Worm (Caenorhabditis elegans) whole organism, L2 larva: ENCODE results near the gene Y37E11AL.3.

ENCODE experiments used
- C34F6.9 ChIP-seq: fragments of 150-350 bp; optimal IDR thresholded peaks from 2 replicates; lab custom pipeline; 2014; ENCODE audit warnings: missing biosample characterization, missing genetic modification characterization
- R02D3.7 ChIP-seq: fragments of 150-350 bp; optimal IDR thresholded peaks from 2 replicates; lab custom pipeline; 2014; ENCODE audit warnings: missing biosample characterization, missing genetic modification characterization
- Y55F3AM.14 ChIP-seq: fragments of 200-800 bp; sonication (Bioruptor generic); optimal IDR thresholded peaks from 2 replicates; lab custom pipeline; 2018; ENCODE audit warnings: mild to moderate bottlenecking, missing genetic modification characterization, missing compliant biosample characterization
- ZK546.5 ChIP-seq: sonication (generic microtip); optimal IDR thresholded peaks from 2 replicates; lab custom pipeline; 2017; ENCODE audit warnings: missing biosample characterization, missing genetic modification characterization
- alr-1 ChIP-seq: fragments of 150-350 bp; optimal IDR thresholded peaks from 2 replicates; lab custom pipeline; 2014; ENCODE audit warnings: missing biosample characterization, missing genetic modification characterization
- aly-2 ChIP-seq: fragments of 150-350 bp; optimal IDR thresholded peaks from 2 replicates; lab custom pipeline; 2014; ENCODE audit warnings: missing biosample characterization, missing genetic modification characterization
- blmp-1 ChIP-seq: sonication (generic microtip); optimal IDR thresholded peaks from 2 replicates; lab custom pipeline; 2017; ENCODE audit warnings: missing genetic modification characterization, mild to moderate bottlenecking, missing compliant biosample characterization, antibody characterized with exemption, moderate library complexity; ENCODE audit not compliant: insufficient read depth
- ceh-16 ChIP-seq: fragments of 150-350 bp; optimal IDR thresholded peaks from 2 replicates; lab custom pipeline; 2014; ENCODE audit warnings: missing biosample characterization, missing genetic modification characterization
- crh-2 ChIP-seq: sonication (generic microtip); optimal IDR thresholded peaks from 2 replicates; lab custom pipeline; 2017; ENCODE audit warnings: missing biosample characterization, missing genetic modification characterization
- dmd-4 ChIP-seq: sonication (generic microtip); optimal IDR thresholded peaks from 2 replicates; lab custom pipeline; 2017; ENCODE audit warnings: missing biosample characterization, missing genetic modification characterization
- egl-27 ChIP-seq: sonication (generic microtip); optimal IDR thresholded peaks from 3 replicates; lab custom pipeline; 2017; ENCODE audit warnings: missing biosample characterization, missing genetic modification reagents, missing genetic modification characterization
- elt-1 ChIP-seq: fragments of 150-350 bp; optimal IDR thresholded peaks from 2 replicates; lab custom pipeline; 2014; ENCODE audit warnings: missing biosample characterization, missing genetic modification characterization
- fos-1 ChIP-seq: fragments of 150-350 bp; optimal IDR thresholded peaks from 2 replicates; lab custom pipeline; 2014; ENCODE audit warnings: missing biosample characterization, missing genetic modification characterization
- gmeb-1 ChIP-seq: fragments of 150-350 bp; optimal IDR thresholded peaks from 2 replicates; lab custom pipeline; 2014; ENCODE audit warnings: missing biosample characterization, missing genetic modification characterization
- lin-11 ChIP-seq: fragments of 150-350 bp; sonication (generic microtip); optimal IDR thresholded peaks from 2 replicates; lab custom pipeline; 2014; ENCODE audit warnings: missing biosample characterization, missing genetic modification characterization, inconsistent platforms, mixed read lengths
- lin-13 ChIP-seq: fragments of 150-350 bp; optimal IDR thresholded peaks from 2 replicates; lab custom pipeline; 2014; ENCODE audit warnings: missing biosample characterization, missing genetic modification reagents, missing genetic modification characterization
- lin-39 ChIP-seq: fragments of 150-350 bp; optimal IDR thresholded peaks from 2 replicates; lab custom pipeline; 2014; ENCODE audit warnings: missing biosample characterization, missing genetic modification reagents, missing genetic modification characterization
- lsy-2 ChIP-seq, 2 experiments: fragments of 150-350 bp in 1 of 2; sonication (generic microtip) in 1 of 2; optimal IDR thresholded peaks; 2 replicates each; lab custom pipeline; 2014 to 2017; ENCODE audit warnings: missing biosample characterization in 2 of 2, missing genetic modification characterization in 2 of 2
- mab-5 ChIP-seq: fragments of 150-350 bp; optimal IDR thresholded peaks from 2 replicates; lab custom pipeline; 2014; ENCODE audit warnings: missing biosample characterization, missing genetic modification characterization
- mbf-1 ChIP-seq: sonication (generic microtip); optimal IDR thresholded peaks from 2 replicates; lab custom pipeline; 2017; ENCODE audit warnings: missing biosample characterization, missing genetic modification characterization
- mdl-1 ChIP-seq, 2 experiments: fragments of 150-350 bp in 1 of 2; sonication (generic microtip) in 1 of 2; optimal IDR thresholded peaks; 2 replicates each; lab custom pipeline; 2017; ENCODE audit warnings: missing biosample characterization in 2 of 2, missing genetic modification characterization in 2 of 2
- nhr-10 ChIP-seq: sonication (generic microtip); optimal IDR thresholded peaks from 2 replicates; lab custom pipeline; 2017; ENCODE audit warnings: missing biosample characterization, missing genetic modification characterization
- nhr-11 ChIP-seq: fragments of 150-350 bp; optimal IDR thresholded peaks from 2 replicates; lab custom pipeline; 2014; ENCODE audit warnings: missing biosample characterization, missing genetic modification characterization
- nhr-12 ChIP-seq: fragments of 150-350 bp; optimal IDR thresholded peaks from 2 replicates; lab custom pipeline; 2014; ENCODE audit warnings: missing biosample characterization, missing genetic modification characterization
- nhr-129 ChIP-seq: fragments of 150-350 bp; optimal IDR thresholded peaks from 2 replicates; lab custom pipeline; 2014; ENCODE audit warnings: missing biosample characterization, missing genetic modification characterization
- nhr-21 ChIP-seq: fragments of 150-350 bp; optimal IDR thresholded peaks from 2 replicates; lab custom pipeline; 2014; ENCODE audit warnings: missing biosample characterization, missing genetic modification characterization
- nhr-23 ChIP-seq: fragments of 150-350 bp; optimal IDR thresholded peaks from 2 replicates; lab custom pipeline; 2014; ENCODE audit warnings: missing biosample characterization, missing genetic modification reagents, missing genetic modification characterization
- nhr-237 ChIP-seq: fragments of 150-350 bp; optimal IDR thresholded peaks from 2 replicates; lab custom pipeline; 2014; ENCODE audit warnings: missing biosample characterization, missing genetic modification characterization
- nhr-25 ChIP-seq: fragments of 150-350 bp; sonication (generic microtip); optimal IDR thresholded peaks from 3 replicates; lab custom pipeline; 2014; ENCODE audit warnings: missing biosample characterization, missing genetic modification characterization
- nhr-6 ChIP-seq: fragments of 150-350 bp; optimal IDR thresholded peaks from 2 replicates; lab custom pipeline; 2014; ENCODE audit warnings: missing biosample characterization, missing genetic modification characterization
- peb-1 ChIP-seq: fragments of 150-350 bp; optimal IDR thresholded peaks from 2 replicates; lab custom pipeline; 2014; ENCODE audit warnings: missing biosample characterization, missing genetic modification characterization
- sem-4 ChIP-seq: fragments of 150-350 bp; optimal IDR thresholded peaks from 2 replicates; lab custom pipeline; 2014; ENCODE audit warnings: missing biosample characterization, missing genetic modification reagents, missing genetic modification characterization
- skn-1 ChIP-seq: sonication (generic microtip); optimal IDR thresholded peaks from 2 replicates; lab custom pipeline; 2017; ENCODE audit warnings: missing biosample characterization, missing genetic modification characterization
- sma-3 ChIP-seq: sonication (generic microtip); optimal IDR thresholded peaks from 2 replicates; lab custom pipeline; 2016; ENCODE audit warnings: missing genetic modification reagents, missing genetic modification characterization, missing compliant biosample characterization
- sma-9 ChIP-seq, 2 experiments: fragments of 150-350 bp in 1 of 2; sonication (generic microtip) in 1 of 2; optimal IDR thresholded peaks; 2 replicates each; lab custom pipeline; 2014 to 2016; ENCODE audit warnings: missing genetic modification characterization in 2 of 2, mild to moderate bottlenecking in 1 of 2, missing biosample characterization in 1 of 2, missing compliant biosample characterization in 1 of 2, missing genetic modification reagents in 1 of 2, moderate library complexity in 1 of 2
- snpc-4 ChIP-seq: fragments of 150-350 bp; optimal IDR thresholded peaks from 2 replicates; lab custom pipeline; 2014; ENCODE audit warnings: missing biosample characterization, missing genetic modification characterization
- unc-39 ChIP-seq: fragments of 150-350 bp; optimal IDR thresholded peaks from 2 replicates; lab custom pipeline; 2014; ENCODE audit warnings: missing biosample characterization, missing genetic modification characterization
- unc-55 ChIP-seq: fragments of 150-350 bp; sonication (generic microtip); optimal IDR thresholded peaks from 3 replicates; lab custom pipeline; 2014; ENCODE audit warnings: missing biosample characterization, missing genetic modification reagents, missing genetic modification characterization
- unc-62 ChIP-seq: fragments of 150-350 bp; optimal IDR thresholded peaks from 2 replicates; lab custom pipeline; 2014; ENCODE audit warnings: missing biosample characterization, missing genetic modification reagents, missing genetic modification characterization
- zag-1 ChIP-seq: fragments of 150-350 bp; optimal IDR thresholded peaks from 2 replicates; lab custom pipeline; 2014; ENCODE audit warnings: missing biosample characterization, missing genetic modification characterization
- ztf-1 ChIP-seq: fragments of 200-800 bp; sonication (Bioruptor generic); conservative IDR thresholded peaks from 2 replicates; pipeline ENCODE4 v1.3.6; 2022; ENCODE audit warnings: missing genetic modification characterization, missing compliant biosample characterization
- ztf-11 ChIP-seq: sonication (generic microtip); optimal IDR thresholded peaks from 2 replicates; lab custom pipeline; 2017; ENCODE audit warnings: missing biosample characterization, missing genetic modification characterization
- ztf-4 ChIP-seq: fragments of 150-350 bp; optimal IDR thresholded peaks from 2 replicates; lab custom pipeline; 2014; ENCODE audit warnings: missing biosample characterization, missing genetic modification characterization

The Y37E11AL.3 gene

ce11 chrIV:3648634-3649240 lies 46.0 kb upstream of the Y37E11AL.3 start, which contains the start of gene CC8.2 (continued):
- TF ChIP-seq mab-5 (tag; lab: Kevin White, UChicago) (no peak), peb-1 (tag; lab: Kevin White, UChicago) (no peak), zag-1 (tag; lab: Kevin White, UChicago) (no peak)

- no peak for TF ChIP-seq elt-1
- TF ChIP-seq nhr-25 (tag; lab: Kevin White, UChicago): peak; percentile 48
- peak; percentile 44 for TF ChIP-seq sma-9 (GFP tag; optimal IDR thresholded peaks at IDR 0.05; lab: Kevin White, UChicago)
- TF ChIP-seq sma-9 (tag; optimal IDR thresholded peaks at IDR 0.05; lab: Kevin White, UChicago): no peak
- TF ChIP-seq lsy-2 (tag; optimal IDR thresholded peaks at IDR 0.05; lab: Kevin White, UChicago): peak in 1 of 2 experiments; percentile 15
- TF ChIP-seq mdl-1 (tag; optimal IDR thresholded peaks at IDR 0.05; lab: Kevin White, UChicago): peak in 1 of 2 experiments; percentile 8
- TF ChIP-seq sma-3 (GFP tag; lab: Kevin White, UChicago): peak; percentile 18
- TF ChIP-seq ztf-1: no peak
- peak; percentile 93 for TF ChIP-seq nhr-129 (tag; lab: Kevin White, UChicago)
- TF ChIP-seq, all 48 proteins: peak for 6
Observed at ce11 chrIV:3652223-3652622, 42.5 kb upstream of the Y37E11AL.3 start.

DNA sequence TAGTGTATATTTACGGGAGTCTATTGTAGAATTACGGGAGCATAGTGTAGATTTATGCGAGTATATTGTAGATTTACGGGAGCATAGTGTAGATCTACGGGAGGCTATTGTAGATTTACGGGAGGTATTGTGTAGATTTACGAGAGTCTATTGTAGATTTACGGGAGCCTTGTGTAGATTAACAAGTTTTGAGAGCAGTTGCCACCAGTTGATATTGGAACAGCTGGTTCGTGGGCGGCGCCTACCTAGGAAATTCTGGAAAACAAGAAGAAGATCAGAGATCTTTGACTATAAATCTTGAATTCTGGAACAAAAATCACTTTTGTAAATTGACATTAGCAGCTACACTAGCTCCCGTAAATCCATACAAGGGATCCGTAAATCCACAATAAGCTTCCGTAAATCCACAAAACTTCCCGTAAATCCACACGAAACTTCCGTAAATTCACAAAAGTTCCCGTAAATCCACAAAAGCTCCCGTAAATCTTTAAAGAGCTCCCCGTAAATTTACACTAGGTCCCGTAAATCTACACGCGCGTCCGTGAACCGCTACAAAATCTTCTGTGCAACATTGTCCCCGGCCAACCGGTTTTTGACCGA lies 41.9 kb upstream of the Y37E11AL.3 start:
- TF ChIP-seq nhr-11 (tag; lab: Kevin White, UChicago): no peak
- TF ChIP-seq ZK546.5: no peak
- no peak for TF ChIP-seq C34F6.9 (tag; lab: Kevin White, UChicago)
- no peak for TF ChIP-seq nhr-237
- TF ChIP-seq ceh-16 (tag; lab: Kevin White, UChicago): no peak
- TF ChIP-seq, all 48 proteins: peak for 0

- no peak for TF ChIP-seq ztf-4
- no peak for TF ChIP-seq unc-62 (GFP tag; lab: Kevin White, UChicago)
- TF ChIP-seq nhr-129 (tag; lab: Kevin White, UChicago): peak; percentile 67
- TF ChIP-seq blmp-1: peak; percentile 38
- TF ChIP-seq unc-55 (GFP tag; lab: Kevin White, UChicago): no peak
- no peak for TF ChIP-seq mab-5 (tag; lab: Kevin White, UChicago)
- no peak for TF ChIP-seq C34F6.9 (tag; lab: Kevin White, UChicago)
- TF ChIP-seq lin-13: no peak
- TF ChIP-seq nhr-10 (tag; lab: Kevin White, UChicago): no peak
- no peak for TF ChIP-seq snpc-4 (tag; lab: Kevin White, UChicago)
- TF ChIP-seq sem-4 (tag; lab: Kevin White, UChicago): no peak
- TF ChIP-seq sma-9 (GFP tag; optimal IDR thresholded peaks at IDR 0.05; lab: Kevin White, UChicago): peak; percentile 96
- no peak for TF ChIP-seq sma-9 (tag; optimal IDR thresholded peaks at IDR 0.05; lab: Kevin White, UChicago)
- peak; percentile 94 for TF ChIP-seq nhr-21
- TF ChIP-seq fos-1 (tag; lab: Kevin White, UChicago): peak; percentile 41
- TF ChIP-seq lsy-2 (tag; optimal IDR thresholded peaks at IDR 0.05; lab: Kevin White, UChicago): peak in 1 of 2 experiments; percentile 84
- TF ChIP-seq lin-39 (tag; lab: Kevin White, UChicago): no peak
- TF ChIP-seq sma-3 (GFP tag; lab: Kevin White, UChicago): peak; percentile 91
- no peak for TF ChIP-seq skn-1 (tag; lab: Kevin White, UChicago)
- TF ChIP-seq mbf-1 (tag; lab: Kevin White, UChicago): no peak
- TF ChIP-seq zag-1 (tag; lab: Kevin White, UChicago): no peak
- TF ChIP-seq nhr-25 (tag; lab: Kevin White, UChicago): peak; percentile 89
- no peak for TF ChIP-seq nhr-12 (tag; lab: Kevin White, UChicago)
- TF ChIP-seq R02D3.7 (tag; lab: Kevin White, UChicago): no peak
- no peak for TF ChIP-seq elt-1
- no peak for TF ChIP-seq dmd-4
- TF ChIP-seq peb-1 (tag; lab: Kevin White, UChicago): no peak
- TF ChIP-seq mdl-1 (tag; optimal IDR thresholded peaks at IDR 0.05; lab: Kevin White, UChicago): peak; percentile 6 to 65
- no peak for TF ChIP-seq ZK546.5
- TF ChIP-seq ztf-11 (tag; lab: Kevin White, UChicago): no peak
- peak; percentile 70 for TF ChIP-seq gmeb-1
- TF ChIP-seq ztf-1: no peak
- TF ChIP-seq ceh-16 (tag; lab: Kevin White, UChicago): no peak
- peak; percentile 17 for TF ChIP-seq Y55F3AM.14 (GFP tag; lab: Kevin White, UChicago)
- TF ChIP-seq unc-39 (tag; lab: Kevin White, UChicago): no peak
- no peak for TF ChIP-seq aly-2 (tag; lab: Kevin White, UChicago)
- TF ChIP-seq crh-2 (tag; lab: Kevin White, UChicago): peak; percentile 64
- TF ChIP-seq nhr-11 (tag; lab: Kevin White, UChicago): no peak
- TF ChIP-seq lin-11: no peak
- no peak for TF ChIP-seq alr-1 (tag; lab: Kevin White, UChicago)
- peak; percentile 32 for TF ChIP-seq egl-27
- TF ChIP-seq nhr-23 (tag; lab: Kevin White, UChicago): no peak
- no peak for TF ChIP-seq nhr-6 (tag; lab: Kevin White, UChicago)
Observed at ce11 chrIV:3653420-3653823, 41.3 kb upstream of the Y37E11AL.3 start.
